Worm (Caenorhabditis elegans) whole organism, L1 larva: Measurements from ENCODE around the gene srv-8.

Experiments
- C34B4.2 ChIP-seq: sonication (generic microtip); optimal IDR thresholded peaks from 2 replicates; lab custom pipeline; 2017; ENCODE audit warnings: mild to moderate bottlenecking, missing genetic modification characterization, missing compliant biosample characterization
- Y116A8C.19 ChIP-seq: sonication (generic microtip); optimal IDR thresholded peaks from 2 replicates; lab custom pipeline; 2016; ENCODE audit warnings: missing compliant biosample characterization, missing genetic modification characterization, borderline replicate concordance
- alr-1 ChIP-seq: fragments of 200-800 bp; sonication (Bioruptor generic); optimal IDR thresholded peaks from 2 replicates; lab custom pipeline; 2018; ENCODE audit warnings: borderline replicate concordance, mild to moderate bottlenecking, missing genetic modification characterization, missing compliant biosample characterization
- blmp-1 ChIP-seq: fragments of 150-350 bp; optimal IDR thresholded peaks from 2 replicates; lab custom pipeline; 2014; ENCODE audit warnings: missing biosample characterization, missing genetic modification characterization
- ceh-8 ChIP-seq: fragments of 200-800 bp; sonication (Bioruptor generic); optimal IDR thresholded peaks from 2 replicates; lab custom pipeline; 2018; ENCODE audit warnings: mild to moderate bottlenecking, missing genetic modification characterization, moderate library complexity, missing compliant biosample characterization
- ceh-82 ChIP-seq, 3 experiments: fragments of 150-350 bp in 1 of 3; sonication (generic microtip) in 2 of 3; optimal IDR thresholded peaks; 2 replicates each; lab custom pipeline; 2014 to 2017; ENCODE audit warnings: missing biosample characterization in 3 of 3, missing genetic modification characterization in 3 of 3
- dpl-1 ChIP-seq, 3 experiments: fragments of 150-350 bp in 2 of 3; sonication (generic microtip) in 1 of 3; optimal IDR thresholded peaks; 2 replicates each; lab custom pipeline; 2014 to 2017; ENCODE audit warnings: missing biosample characterization in 3 of 3, missing genetic modification characterization in 3 of 3, missing genetic modification reagents in 3 of 3
- efl-1 ChIP-seq, 4 experiments: fragments of 150-350 bp; optimal IDR thresholded peaks in 3 of 4; peaks in 1 of 4; 1 replicate in 1 of 4; 2 replicates in 3 of 4; lab custom pipeline; 2014; ENCODE audit warnings: missing biosample characterization in 2 of 4, missing genetic modification characterization in 2 of 4, missing genetic modification reagents in 2 of 4
- egl-27 ChIP-seq, 2 experiments: fragments of 150-350 bp in 1 of 2; sonication (generic microtip); optimal IDR thresholded peaks; 3 replicates each; lab custom pipeline; 2017 to 2018; ENCODE audit warnings: missing biosample characterization in 2 of 2, missing genetic modification characterization in 2 of 2, missing genetic modification reagents in 2 of 2
- elt-2 ChIP-seq: sonication (generic microtip); optimal IDR thresholded peaks from 2 replicates; lab custom pipeline; 2016; ENCODE audit warnings: missing genetic modification characterization, mild to moderate bottlenecking, inconsistent platforms, missing compliant biosample characterization, missing genetic modification reagents
- fkh-10 ChIP-seq: sonication (generic microtip); optimal IDR thresholded peaks from 2 replicates; lab custom pipeline; 2017; ENCODE audit warnings: missing biosample characterization, missing genetic modification reagents, missing genetic modification characterization
- fos-1 ChIP-seq: fragments of 150-350 bp; optimal IDR thresholded peaks from 2 replicates; lab custom pipeline; 2014; ENCODE audit warnings: missing biosample characterization, missing genetic modification characterization
- grh-1 ChIP-seq: fragments of 200-800 bp; sonication (Bioruptor generic); IDR thresholded peaks from 2 replicates; pipeline ENCODE4 v1.3.6; 2022; ENCODE audit warnings: missing genetic modification reagents, missing genetic modification characterization, missing compliant biosample characterization
- hlh-4 ChIP-seq: sonication (generic microtip); optimal IDR thresholded peaks from 2 replicates; lab custom pipeline; 2016; ENCODE audit warnings: mild to moderate bottlenecking, missing genetic modification characterization, missing compliant biosample characterization
- hpl-2 ChIP-seq: fragments of 150-350 bp; optimal IDR thresholded peaks from 2 replicates; lab custom pipeline; 2014; ENCODE audit warnings: missing biosample characterization, missing genetic modification reagents, missing genetic modification characterization
- irx-1 ChIP-seq: sonication (generic microtip); optimal IDR thresholded peaks from 2 replicates; lab custom pipeline; 2016; ENCODE audit warnings: missing genetic modification characterization, missing compliant biosample characterization
- jun-1 ChIP-seq: fragments of 150-350 bp; optimal IDR thresholded peaks from 2 replicates; lab custom pipeline; 2014; ENCODE audit warnings: missing biosample characterization, missing genetic modification reagents, missing genetic modification characterization
- lin-13 ChIP-seq: fragments of 150-350 bp; optimal IDR thresholded peaks from 2 replicates; lab custom pipeline; 2014; ENCODE audit warnings: missing biosample characterization, missing genetic modification reagents, missing genetic modification characterization
- lin-14 ChIP-seq: fragments of 200-800 bp; sonication (Bioruptor generic); optimal IDR thresholded peaks from 2 replicates; lab custom pipeline; 2018; ENCODE audit warnings: mild to moderate bottlenecking, missing genetic modification characterization, moderate library complexity, missing compliant biosample characterization
- lin-35 ChIP-seq, 2 experiments: fragments of 150-350 bp; optimal IDR thresholded peaks; 2 replicates each; lab custom pipeline; 2014; ENCODE audit warnings: missing biosample characterization in 2 of 2, missing genetic modification characterization in 2 of 2, missing genetic modification reagents in 2 of 2
- lir-3 ChIP-seq: sonication (generic microtip); optimal IDR thresholded peaks from 2 replicates; lab custom pipeline; 2016; ENCODE audit warnings: mild to moderate bottlenecking, missing genetic modification characterization, moderate library complexity, missing compliant biosample characterization; ENCODE audit not compliant: poor library complexity
- lsy-2 ChIP-seq, 2 experiments: fragments of 150-350 bp; optimal IDR thresholded peaks; 2 replicates each; lab custom pipeline; 2014; ENCODE audit warnings: missing biosample characterization in 2 of 2, missing genetic modification characterization in 2 of 2
- mdl-1 ChIP-seq, 2 experiments: fragments of 150-350 bp; optimal IDR thresholded peaks; 2 replicates each; lab custom pipeline; 2014 to 2017; ENCODE audit warnings: missing biosample characterization in 2 of 2, missing genetic modification characterization in 2 of 2, inconsistent platforms in 1 of 2
- mef-2 ChIP-seq: fragments of 150-350 bp; optimal IDR thresholded peaks from 2 replicates; lab custom pipeline; 2014; ENCODE audit warnings: missing biosample characterization, missing genetic modification characterization
- mep-1 ChIP-seq: fragments of 150-350 bp; optimal IDR thresholded peaks from 2 replicates; lab custom pipeline; 2014; ENCODE audit warnings: missing biosample characterization, missing genetic modification characterization
- nhr-20 ChIP-seq: sonication (generic microtip); optimal IDR thresholded peaks from 2 replicates; lab custom pipeline; 2016; ENCODE audit warnings: mild to moderate bottlenecking, missing genetic modification characterization, missing compliant biosample characterization
- nhr-237 ChIP-seq: fragments of 150-350 bp; optimal IDR thresholded peaks from 2 replicates; lab custom pipeline; 2014; ENCODE audit warnings: missing biosample characterization, missing genetic modification characterization
- nhr-47 ChIP-seq: sonication (generic microtip); optimal IDR thresholded peaks from 2 replicates; lab custom pipeline; 2016; ENCODE audit warnings: mild to moderate bottlenecking, missing genetic modification characterization, moderate library complexity, missing compliant biosample characterization
- nhr-71 ChIP-seq: sonication (generic microtip); optimal IDR thresholded peaks from 2 replicates; lab custom pipeline; 2016; ENCODE audit warnings: mild to moderate bottlenecking, missing genetic modification characterization, moderate library complexity, missing compliant biosample characterization
- nhr-76 ChIP-seq: sonication (generic microtip); optimal IDR thresholded peaks from 2 replicates; lab custom pipeline; 2017; ENCODE audit warnings: missing biosample characterization, missing genetic modification characterization
- nhr-77 ChIP-seq: fragments of 150-350 bp; optimal IDR thresholded peaks from 2 replicates; lab custom pipeline; 2014; ENCODE audit warnings: missing biosample characterization, missing genetic modification characterization
- nhr-85 ChIP-seq: sonication (generic microtip); peaks from one replicate; lab custom pipeline; 2016; ENCODE audit warnings: missing genetic modification characterization, inconsistent platforms, missing compliant biosample characterization
- nhr-90 ChIP-seq: sonication (generic microtip); optimal IDR thresholded peaks from 2 replicates; lab custom pipeline; 2016; ENCODE audit warnings: mild to moderate bottlenecking, missing genetic modification characterization, missing compliant biosample characterization; ENCODE audit not compliant: poor library complexity
- pax-3 ChIP-seq: fragments of 200-800 bp; sonication (Bioruptor generic); optimal IDR thresholded peaks from 2 replicates; lab custom pipeline; 2018; ENCODE audit warnings: mild to moderate bottlenecking, missing genetic modification characterization, moderate library complexity, missing compliant biosample characterization
- rnt-1 ChIP-seq: sonication (generic microtip); optimal IDR thresholded peaks from 2 replicates; lab custom pipeline; 2016; ENCODE audit warnings: mild to moderate bottlenecking, missing genetic modification characterization, moderate library complexity, missing compliant biosample characterization
- snpc-4 ChIP-seq: fragments of 150-350 bp; optimal IDR thresholded peaks from 2 replicates; lab custom pipeline; 2014; ENCODE audit warnings: missing biosample characterization, missing genetic modification characterization
- sox-4 ChIP-seq: sonication (generic microtip); optimal IDR thresholded peaks from 2 replicates; lab custom pipeline; 2016; ENCODE audit warnings: missing genetic modification characterization, missing compliant biosample characterization
- swsn-7 ChIP-seq: sonication (generic microtip); optimal IDR thresholded peaks from 2 replicates; lab custom pipeline; 2016; ENCODE audit warnings: missing genetic modification characterization, missing compliant biosample characterization
- tbx-2 ChIP-seq: sonication (generic microtip); optimal IDR thresholded peaks from 2 replicates; lab custom pipeline; 2016; ENCODE audit warnings: missing genetic modification characterization, missing compliant biosample characterization
- unc-130 ChIP-seq: fragments of 150-350 bp; optimal IDR thresholded peaks from 2 replicates; lab custom pipeline; 2017; ENCODE audit warnings: missing biosample characterization, missing genetic modification characterization, inconsistent platforms
- unc-62 ChIP-seq: fragments of 150-350 bp; optimal IDR thresholded peaks from 2 replicates; lab custom pipeline; 2014; ENCODE audit warnings: missing biosample characterization, missing genetic modification reagents, missing genetic modification characterization
- unc-86 ChIP-seq: sonication (generic microtip); optimal IDR thresholded peaks from 2 replicates; lab custom pipeline; 2016; ENCODE audit warnings: missing genetic modification characterization, missing compliant biosample characterization
- xbp-1 ChIP-seq: sonication (generic microtip); optimal IDR thresholded peaks from 2 replicates; lab custom pipeline; 2016; ENCODE audit warnings: missing genetic modification characterization, missing compliant biosample characterization
- zip-4 ChIP-seq: fragments of 200-800 bp; sonication (Bioruptor generic); optimal IDR thresholded peaks from 2 replicates; lab custom pipeline; 2018; ENCODE audit warnings: mild to moderate bottlenecking, missing genetic modification characterization, moderate library complexity, missing compliant biosample characterization
- ztf-11 ChIP-seq, 2 experiments: sonication (generic microtip); optimal IDR thresholded peaks; 2 replicates each; lab custom pipeline; 2016 to 2017; ENCODE audit warnings: missing genetic modification characterization in 2 of 2, missing biosample characterization in 1 of 2, missing compliant biosample characterization in 1 of 2
- ztf-4 ChIP-seq: fragments of 150-350 bp; optimal IDR thresholded peaks from 2 replicates; lab custom pipeline; 2014; ENCODE audit warnings: missing biosample characterization, missing genetic modification characterization

Gene srv-8

ce11 chrV:13373643-13374042, 46.9 kb downstream of the srv-8 start (continued):
- TF ChIP-seq Y116A8C.19 (tag; lab: Kevin White, UChicago), result no peak
- TF ChIP-seq ztf-11 (tag; optimal IDR thresholded peaks at IDR 0.05; lab: Kevin White, UChicago), result no peak
- TF ChIP-seq, all 84 proteins: peak for 16

- TF ChIP-seq alr-1 (tag; lab: Kevin White, UChicago) (no peak), fos-1 (no peak), elt-2 (tag; lab: Kevin White, UChicago) (peak; percentile 61), lir-3 (tag; lab: Kevin White, UChicago) (no peak), efl-1 (optimal IDR thresholded peaks at IDR 0.05; lab: Kevin White, UChicago) (no peak), efl-1 (GFP tag; optimal IDR thresholded peaks at IDR 0.05 in 1 of 2; lab: Kevin White, UChicago) (peak in 1 of 2 experiments; percentile 91), xbp-1 (tag; lab: Kevin White, UChicago) (no peak), C34B4.2 (tag; lab: Kevin White, UChicago) (no peak), pax-3 (tag; lab: Kevin White, UChicago) (peak; percentile 32), hlh-4 (no peak), snpc-4 (no peak), unc-86 (no peak), nhr-90 (tag; lab: Kevin White, UChicago) (peak; percentile 8), unc-130 (tag; lab: Kevin White, UChicago) (no peak)
These were observed 47.7 kb downstream of the srv-8 start for ce11 chrV:13372821-13373220.

ce11 chrV:13371336-13371735, 49.2 kb downstream of the srv-8 start:
- TF ChIP-seq rnt-1 (tag; lab: Kevin White, UChicago) (peak; percentile 38), nhr-85 (tag; lab: Kevin White, UChicago) (peak; percentile 100), swsn-7 (tag; lab: Kevin White, UChicago) (peak; percentile 63), fos-1 (peak; percentile 66), nhr-76 (tag; lab: Kevin White, UChicago) (no peak), mef-2 (tag; lab: Kevin White, UChicago) (no peak), zip-4 (GFP tag; lab: Kevin White, UChicago) (peak; percentile 44), dpl-1 (GFP tag; optimal IDR thresholded peaks at IDR 0.05; lab: Kevin White, UChicago) (peak in 2 of 3 experiments; percentile 23 to 63), alr-1 (tag; lab: Kevin White, UChicago) (no peak), lin-13 (GFP tag; lab: Kevin White, UChicago) (peak; percentile 54), nhr-77 (tag; lab: Kevin White, UChicago) (peak; percentile 42), lsy-2 (tag; optimal IDR thresholded peaks at IDR 0.05; lab: Kevin White, UChicago) (peak; percentile 63 to 75), mdl-1 (tag; optimal IDR thresholded peaks at IDR 0.05; lab: Kevin White, UChicago) (peak in 1 of 2 experiments; percentile 68), egl-27 (tag; optimal IDR thresholded peaks at IDR 0.05; lab: Kevin White, UChicago) (peak; percentile 19 to 38), unc-130 (tag; lab: Kevin White, UChicago) (peak; percentile 59), jun-1 (tag; lab: Kevin White, UChicago) (peak; percentile 31), unc-62 (GFP tag; lab: Kevin White, UChicago) (no peak), tbx-2 (peak; percentile 55), ceh-8 (no peak), grh-1 (GFP tag; lab: Robert Waterston, UW) (peak; percentile 100), nhr-47 (tag; lab: Kevin White, UChicago) (peak; percentile 60), lin-35 (GFP tag; optimal IDR thresholded peaks at IDR 0.05; lab: Kevin White, UChicago) (peak; percentile 21 to 69), lin-14 (peak; percentile 96), nhr-90 (tag; lab: Kevin White, UChicago) (peak; percentile 84), sox-4 (no peak), mep-1 (tag; lab: Kevin White, UChicago) (peak; percentile 81), irx-1 (tag; lab: Kevin White, UChicago) (peak; percentile 62), lir-3 (tag; lab: Kevin White, UChicago) (peak; percentile 26), nhr-71 (peak; percentile 86), Y116A8C.19 (tag; lab: Kevin White, UChicago) (no peak), fkh-10 (GFP tag; lab: Kevin White, UChicago) (no peak), hpl-2 (GFP tag; lab: Kevin White, UChicago) (peak; percentile 10), ztf-4 (tag; lab: Kevin White, UChicago) (peak; percentile 57), efl-1 (optimal IDR thresholded peaks at IDR 0.05; lab: Kevin White, UChicago) (peak; percentile 14 to 44), efl-1 (GFP tag; optimal IDR thresholded peaks at IDR 0.05 in 1 of 2; lab: Kevin White, UChicago) (peak in 1 of 2 experiments; percentile 94), nhr-20 (peak; percentile 92), ztf-11 (tag; optimal IDR thresholded peaks at IDR 0.05; lab: Kevin White, UChicago) (no peak), nhr-237 (peak; percentile 59), ceh-82 (tag; optimal IDR thresholded peaks at IDR 0.05; lab: Kevin White, UChicago) (peak in 2 of 3 experiments; percentile 24 to 26), blmp-1 (peak; percentile 95)
